Fruit fly (Drosophila melanogaster) whole organism, embryonic: ENCODE data around the gene MBD-like.

ENCODE experiments used
- Ada2b ChIP-seq: fragments of 200-800 bp; sonication (Bioruptor generic); IDR thresholded peaks from 2 replicates; pipeline ENCODE4 v1.3.6; 2022; ENCODE audit warnings: missing biosample characterization, missing genetic modification characterization
- Adf1 ChIP-seq: fragments of 200-800 bp; sonication (Bioruptor generic); IDR thresholded peaks from 2 replicates; pipeline ENCODE4 v1.3.6; 2022; ENCODE audit warnings: missing biosample characterization, missing genetic modification characterization
- B-H2 ChIP-seq: fragments of 200-800 bp; sonication (Bioruptor generic); optimal IDR thresholded peaks from 2 replicates; lab custom pipeline; 2018; ENCODE audit warnings: missing biosample characterization, mild to moderate bottlenecking, missing genetic modification characterization
- BEAF-32 ChIP-seq: fragments of 200-800 bp; sonication (Bioruptor generic); optimal IDR thresholded peaks from 3 replicates; lab custom pipeline; 2017; ENCODE audit warnings: missing biosample characterization, missing genetic modification characterization, mild to moderate bottlenecking, moderate library complexity, missing genetic modification reagents
- BtbVII ChIP-seq: fragments of 200-800 bp; sonication (Bioruptor generic); optimal IDR thresholded peaks from 3 replicates; lab custom pipeline; 2017; ENCODE audit warnings: missing biosample characterization, mild to moderate bottlenecking, missing genetic modification characterization
- CG12071 ChIP-seq: fragments of 200-800 bp; sonication (Bioruptor generic); optimal IDR thresholded peaks from 3 replicates; lab custom pipeline; 2018; ENCODE audit warnings: missing biosample characterization, mild to moderate bottlenecking, missing genetic modification characterization
- CG12299 ChIP-seq: fragments of 200-800 bp; sonication (Bioruptor generic); optimal IDR thresholded peaks from 2 replicates; lab custom pipeline; 2018; ENCODE audit warnings: missing biosample characterization, mild to moderate bottlenecking, missing genetic modification characterization
- CG13624 ChIP-seq: fragments of 200-800 bp; sonication (Bioruptor generic); optimal IDR thresholded peaks from 2 replicates; lab custom pipeline; 2016; ENCODE audit warnings: missing biosample characterization, missing genetic modification characterization
- CG16813 ChIP-seq: fragments of 200-800 bp; sonication (Bioruptor generic); IDR thresholded peaks from 3 replicates; pipeline ENCODE4 v1.3.6; 2022; ENCODE audit warnings: missing biosample characterization, missing genetic modification characterization; ENCODE audit not compliant: partially characterized antibody
- CG2129 ChIP-seq: fragments of 200-800 bp; sonication (Bioruptor generic); IDR thresholded peaks from 2 replicates; pipeline ENCODE4 v1.3.6; 2022; ENCODE audit warnings: missing biosample characterization, missing genetic modification characterization; ENCODE audit not compliant: partially characterized antibody
- CG31224 ChIP-seq: fragments of 200-800 bp; sonication (Bioruptor generic); IDR thresholded peaks from 2 replicates; pipeline ENCODE4 v1.3.6; 2022; ENCODE audit warnings: missing biosample characterization, missing genetic modification characterization
- CG32532 ChIP-seq: fragments of 200-800 bp; sonication (Bioruptor generic); IDR thresholded peaks from 2 replicates; pipeline ENCODE4 v1.3.6; 2022; ENCODE audit warnings: missing biosample characterization, missing genetic modification characterization
- CG33213 ChIP-seq: fragments of 200-800 bp; sonication (Bioruptor generic); optimal IDR thresholded peaks from 3 replicates; lab custom pipeline; 2016; ENCODE audit warnings: missing biosample characterization, missing genetic modification characterization
- CG4404 ChIP-seq: fragments of 200-800 bp; sonication (Bioruptor generic); IDR thresholded peaks from 2 replicates; pipeline ENCODE4 v1.3.6; 2022; ENCODE audit warnings: missing biosample characterization, missing genetic modification characterization
- CG6791 ChIP-seq: fragments of 200-800 bp; sonication (Bioruptor generic); IDR thresholded peaks from 3 replicates; pipeline ENCODE4 v1.3.6; 2022; ENCODE audit warnings: missing biosample characterization, missing genetic modification characterization; ENCODE audit not compliant: partially characterized antibody
- CG7271 ChIP-seq: fragments of 200-800 bp; sonication (Bioruptor generic); optimal IDR thresholded peaks from 2 replicates; lab custom pipeline; 2018; ENCODE audit warnings: missing biosample characterization, mild to moderate bottlenecking, missing genetic modification characterization, moderate library complexity
- CG7963 ChIP-seq: fragments of 200-800 bp; sonication (Bioruptor generic); IDR thresholded peaks from 3 replicates; pipeline ENCODE4 v1.3.6; 2022; ENCODE audit warnings: missing biosample characterization, missing genetic modification characterization; ENCODE audit not compliant: partially characterized antibody
- CG9215 ChIP-seq: fragments of 200-800 bp; sonication (Bioruptor generic); IDR thresholded peaks from 2 replicates; pipeline ENCODE4 v1.3.6; 2022; ENCODE audit warnings: missing biosample characterization, missing genetic modification characterization
- CHES-1-like ChIP-seq: fragments of 200-800 bp; sonication (Bioruptor generic); optimal IDR thresholded peaks from 2 replicates; lab custom pipeline; 2016; ENCODE audit warnings: missing biosample characterization, missing genetic modification characterization
- Camta ChIP-seq: fragments of 200-800 bp; sonication (Bioruptor generic); optimal IDR thresholded peaks from 2 replicates; lab custom pipeline; 2016; ENCODE audit warnings: missing biosample characterization, missing genetic modification characterization
- Dad ChIP-seq: fragments of 200-800 bp; sonication (Bioruptor generic); optimal IDR thresholded peaks from 3 replicates; lab custom pipeline; 2016; ENCODE audit warnings: missing biosample characterization, missing genetic modification characterization
- Deaf1 ChIP-seq: fragments of 200-800 bp; optimal IDR thresholded peaks from 3 replicates; lab custom pipeline; 2019; ENCODE audit warnings: missing biosample characterization, mild to moderate bottlenecking, missing genetic modification characterization, moderate library complexity
- Dref ChIP-seq: fragments of 200-800 bp; sonication (Bioruptor generic); IDR thresholded peaks from 2 replicates; pipeline ENCODE4 v1.3.6; 2022; ENCODE audit warnings: missing biosample characterization, missing genetic modification characterization
- Drgx ChIP-seq: fragments of 200-800 bp; sonication (Bioruptor generic); IDR thresholded peaks from 2 replicates; pipeline ENCODE4 v1.3.6; 2022; ENCODE audit warnings: missing biosample characterization, missing genetic modification characterization
- Fer2 ChIP-seq: fragments of 200-800 bp; sonication (Bioruptor generic); optimal IDR thresholded peaks from 2 replicates; lab custom pipeline; 2018; ENCODE audit warnings: missing biosample characterization, mild to moderate bottlenecking, missing genetic modification characterization, moderate library complexity
- Fer3 ChIP-seq: fragments of 200-800 bp; sonication (Bioruptor generic); optimal IDR thresholded peaks from 2 replicates; lab custom pipeline; 2018; ENCODE audit warnings: missing biosample characterization, mild to moderate bottlenecking, missing genetic modification characterization, moderate library complexity
- HLH54F ChIP-seq: fragments of 200-800 bp; sonication (Bioruptor generic); optimal IDR thresholded peaks from 3 replicates; lab custom pipeline; 2016; ENCODE audit warnings: missing biosample characterization, missing genetic modification characterization
- HmgZ ChIP-seq: fragments of 200-800 bp; sonication (Bioruptor generic); optimal IDR thresholded peaks from 2 replicates; lab custom pipeline; 2018; ENCODE audit warnings: missing biosample characterization, mild to moderate bottlenecking, missing genetic modification characterization
- Hmx ChIP-seq: fragments of 200-800 bp; sonication (Bioruptor generic); optimal IDR thresholded peaks from 2 replicates; lab custom pipeline; 2016; ENCODE audit warnings: missing biosample characterization, missing genetic modification characterization
- Optix ChIP-seq: fragments of 200-800 bp; sonication (Bioruptor generic); IDR thresholded peaks from 3 replicates; pipeline ENCODE4 v1.3.6; 2022; ENCODE audit warnings: missing biosample characterization, missing genetic modification characterization
- Sox100B ChIP-seq: fragments of 200-800 bp; sonication (Bioruptor generic); optimal IDR thresholded peaks from 3 replicates; lab custom pipeline; 2018; ENCODE audit warnings: missing biosample characterization, mild to moderate bottlenecking, missing genetic modification characterization
- al ChIP-seq: fragments of 200-800 bp; sonication (Bioruptor generic); IDR thresholded peaks from 2 replicates; pipeline ENCODE4 v1.3.6; 2022; ENCODE audit warnings: missing biosample characterization, missing genetic modification characterization
- bbx ChIP-seq: fragments of 200-800 bp; sonication (Bioruptor generic); IDR thresholded peaks from 2 replicates; pipeline ENCODE4 v1.3.6; 2022; ENCODE audit warnings: missing biosample characterization, missing genetic modification characterization; ENCODE audit not compliant: partially characterized antibody
- bsh ChIP-seq, 2 experiments: fragments of 200-800 bp; sonication (Bioruptor generic); optimal IDR thresholded peaks; 2 replicates each; lab custom pipeline; 2017 to 2018; ENCODE audit warnings: mild to moderate bottlenecking in 2 of 2, missing biosample characterization in 2 of 2, missing genetic modification characterization in 2 of 2, moderate library complexity in 1 of 2
- cad ChIP-seq: fragments of >200 bp; optimal IDR thresholded peaks from 2 replicates; lab custom pipeline; 2017; ENCODE audit warnings: missing biosample characterization, missing genetic modification characterization
- ci ChIP-seq: fragments of 200-800 bp; sonication (Bioruptor generic); IDR thresholded peaks from 3 replicates; pipeline ENCODE4 v1.3.6; 2022; ENCODE audit warnings: missing biosample characterization, missing genetic modification characterization
- dmrt11E ChIP-seq: fragments of 200-800 bp; sonication (Bioruptor generic); optimal IDR thresholded peaks from 3 replicates; lab custom pipeline; 2018; ENCODE audit warnings: missing biosample characterization, mild to moderate bottlenecking, missing genetic modification characterization, moderate library complexity
- emc ChIP-seq: fragments of 200-800 bp; sonication (Bioruptor generic); optimal IDR thresholded peaks from 2 replicates; lab custom pipeline; 2016; ENCODE audit warnings: missing biosample characterization, missing genetic modification characterization
- fd102C ChIP-seq: fragments of 200-800 bp; sonication (Bioruptor generic); optimal IDR thresholded peaks from 2 replicates; lab custom pipeline; 2018; ENCODE audit warnings: missing biosample characterization, mild to moderate bottlenecking, missing genetic modification characterization, moderate library complexity
- fu2 ChIP-seq: fragments of 200-800 bp; sonication (Bioruptor generic); optimal IDR thresholded peaks from 2 replicates; lab custom pipeline; 2016; ENCODE audit warnings: missing biosample characterization, missing genetic modification characterization
- hbn ChIP-seq: fragments of 200-800 bp; sonication (Bioruptor generic); IDR thresholded peaks from 2 replicates; pipeline ENCODE4 v1.3.6; 2022; ENCODE audit warnings: missing biosample characterization, missing genetic modification characterization; ENCODE audit not compliant: partially characterized antibody
- ind ChIP-seq: fragments of 200-800 bp; sonication (Bioruptor generic); optimal IDR thresholded peaks from 3 replicates; lab custom pipeline; 2016; ENCODE audit warnings: missing biosample characterization, missing genetic modification characterization
- klu ChIP-seq: fragments of 200-800 bp; sonication (Bioruptor generic); IDR thresholded peaks from 2 replicates; pipeline ENCODE4 v1.3.6; 2022; ENCODE audit warnings: missing biosample characterization, missing genetic modification characterization
- mld ChIP-seq: fragments of 200-800 bp; sonication (Bioruptor generic); IDR thresholded peaks from 3 replicates; pipeline ENCODE4 v1.3.6; 2022; ENCODE audit warnings: missing biosample characterization, missing genetic modification characterization; ENCODE audit not compliant: partially characterized antibody
- pros ChIP-seq: fragments of 200-800 bp; sonication (Bioruptor generic); optimal IDR thresholded peaks from 3 replicates; lab custom pipeline; 2019; ENCODE audit warnings: missing biosample characterization, mild to moderate bottlenecking, missing genetic modification characterization, moderate library complexity
- schlank ChIP-seq: fragments of 200-800 bp; sonication (Bioruptor generic); optimal IDR thresholded peaks from 2 replicates; lab custom pipeline; 2018; ENCODE audit warnings: missing biosample characterization, mild to moderate bottlenecking, missing genetic modification characterization
- scrt ChIP-seq: fragments of 200-800 bp; sonication (Bioruptor generic); optimal IDR thresholded peaks from 2 replicates; lab custom pipeline; 2018; ENCODE audit warnings: missing biosample characterization, mild to moderate bottlenecking, missing genetic modification characterization, moderate library complexity
- shn ChIP-seq: fragments of 200-800 bp; sonication (Bioruptor generic); optimal IDR thresholded peaks from 3 replicates; lab custom pipeline; 2016; ENCODE audit warnings: missing biosample characterization, missing genetic modification characterization
- tgo ChIP-seq: fragments of 200-800 bp; sonication (Bioruptor generic); IDR thresholded peaks from 3 replicates; pipeline ENCODE4 v1.3.6; 2022; ENCODE audit warnings: missing biosample characterization, missing genetic modification characterization

Gene MBD-like

dm6 chr3R:9577382-9578137 is 18.0 kb downstream of the MBD-like start, which contains the start of the genes Kap-alpha3 and Son (continued):
- peak; percentile 95 for TF ChIP-seq CHES-1-like (GFP tag; lab: Kevin White, UChicago)
- TF ChIP-seq BEAF-32 (GFP tag; lab: Kevin White, UChicago) = peak; percentile 96
- TF ChIP-seq shn = peak; percentile 96
- TF ChIP-seq pros (GFP tag; lab: Kevin White, UChicago) = peak; percentile 59
- TF ChIP-seq emc = peak; percentile 89
- peak; percentile 98 for TF ChIP-seq CG13624
- TF ChIP-seq dmrt11E (tag; lab: Kevin White, UChicago) = peak; percentile 85
- peak; percentile 47; the same call in 1 of the 2 replicates for TF ChIP-seq Drgx (GFP tag; lab: Robert Waterston, UW)
- peak; percentile 76 for TF ChIP-seq Ada2b (GFP tag; lab: Robert Waterston, UW)
- TF ChIP-seq Camta (GFP tag; lab: Kevin White, UChicago) = peak; percentile 95
- peak; percentile 95 for TF ChIP-seq HmgZ
- TF ChIP-seq CG32532 = peak; percentile 89
- peak; percentile 86 for TF ChIP-seq Optix
- peak; percentile 86 for TF ChIP-seq CG12299
- TF ChIP-seq CG9215 (GFP tag; lab: Robert Waterston, UW) = peak; percentile 90
- peak; percentile 75 for TF ChIP-seq Dref (GFP tag; lab: Robert Waterston, UW)
- peak; percentile 75 for TF ChIP-seq CG6791 (GFP tag; lab: Robert Waterston, UW)
- TF ChIP-seq HLH54F = peak; percentile 94
- peak; percentile 95 for TF ChIP-seq fu2 (GFP tag; lab: Kevin White, UChicago)
- TF ChIP-seq hbn (GFP tag; lab: Robert Waterston, UW) = peak; percentile 85
- TF ChIP-seq CG16813 (GFP tag; lab: Robert Waterston, UW) = peak; percentile 88
- peak; percentile 59 for TF ChIP-seq Adf1 (GFP tag; lab: Robert Waterston, UW)
- TF ChIP-seq Deaf1 (tag; lab: Kevin White, UChicago) = peak; percentile 64
- TF ChIP-seq tgo = peak; percentile 86
- peak; percentile 88 for TF ChIP-seq al (GFP tag; lab: Robert Waterston, UW)
- TF ChIP-seq scrt (GFP tag; lab: Kevin White, UChicago) = peak; percentile 85
- TF ChIP-seq CG2129 (GFP tag; lab: Robert Waterston, UW) = peak; percentile 75
- peak; percentile 95 for TF ChIP-seq Sox100B
- peak; percentile 85 for TF ChIP-seq CG31224
- TF ChIP-seq B-H2 (GFP tag; lab: Kevin White, UChicago) = peak; percentile 97
- TF ChIP-seq Fer3 = peak; percentile 93
- no peak for TF ChIP-seq cad (GFP tag; lab: Kevin White, UChicago)
- peak; percentile 92 for TF ChIP-seq Fer2
- TF ChIP-seq ci (GFP tag; lab: Robert Waterston, UW) = peak; percentile 95
- peak; percentile 91 for TF ChIP-seq fd102C (GFP tag; lab: Kevin White, UChicago)
- peak; percentile 95 for TF ChIP-seq Dad
- TF ChIP-seq CG33213 (GFP tag; lab: Kevin White, UChicago) = peak; percentile 96
- TF ChIP-seq BtbVII = peak; percentile 92
- peak; percentile 90 for TF ChIP-seq ind
- TF ChIP-seq CG7963 (GFP tag; lab: Robert Waterston, UW) = no peak; the same call in 2 of the 3 replicates
- peak; percentile 44 to 80 for TF ChIP-seq bsh (GFP tag; optimal IDR thresholded peaks at IDR 0.05; lab: Kevin White, UChicago)
- TF ChIP-seq Hmx (GFP tag; lab: Kevin White, UChicago) = peak; percentile 85
- TF ChIP-seq klu (GFP tag; lab: Robert Waterston, UW) = peak; percentile 93
- TF ChIP-seq CG12071 (GFP tag; lab: Kevin White, UChicago) = peak; percentile 91
- peak; percentile 91 for TF ChIP-seq schlank (tag; lab: Kevin White, UChicago)
- TF ChIP-seq mld (GFP tag; lab: Robert Waterston, UW) = peak; percentile 57; the same call in 1 of the 3 replicates
- TF ChIP-seq CG4404 = peak; percentile 89
- TF ChIP-seq bbx (GFP tag; lab: Robert Waterston, UW) = peak; percentile 64
- TF ChIP-seq CG7271 = peak; percentile 89
